Worm (Caenorhabditis elegans) whole organism, L2 larva: ENCODE results near the gene cdh-7.

Experiments
- C34F6.9 ChIP-seq: fragments of 150-350 bp; optimal IDR thresholded peaks from 2 replicates; lab custom pipeline; 2014; ENCODE audit warnings: missing biosample characterization, missing genetic modification characterization
- F13H6.1 ChIP-seq: sonication (generic microtip); optimal IDR thresholded peaks from 2 replicates; lab custom pipeline; 2016; ENCODE audit warnings: missing genetic modification characterization, missing compliant biosample characterization
- alr-1 ChIP-seq: fragments of 150-350 bp; optimal IDR thresholded peaks from 2 replicates; lab custom pipeline; 2014; ENCODE audit warnings: missing biosample characterization, missing genetic modification characterization
- aly-2 ChIP-seq: fragments of 150-350 bp; optimal IDR thresholded peaks from 2 replicates; lab custom pipeline; 2014; ENCODE audit warnings: missing biosample characterization, missing genetic modification characterization
- blmp-1 ChIP-seq: sonication (generic microtip); optimal IDR thresholded peaks from 2 replicates; lab custom pipeline; 2017; ENCODE audit warnings: missing genetic modification characterization, mild to moderate bottlenecking, missing compliant biosample characterization, antibody characterized with exemption, moderate library complexity; ENCODE audit not compliant: insufficient read depth
- ceh-16 ChIP-seq: fragments of 150-350 bp; optimal IDR thresholded peaks from 2 replicates; lab custom pipeline; 2014; ENCODE audit warnings: missing biosample characterization, missing genetic modification characterization
- ceh-82 ChIP-seq: fragments of 150-350 bp; optimal IDR thresholded peaks from 2 replicates; lab custom pipeline; 2014; ENCODE audit warnings: missing biosample characterization, missing genetic modification characterization
- dmd-4 ChIP-seq: sonication (generic microtip); optimal IDR thresholded peaks from 2 replicates; lab custom pipeline; 2017; ENCODE audit warnings: missing biosample characterization, missing genetic modification characterization
- egl-27 ChIP-seq: sonication (generic microtip); optimal IDR thresholded peaks from 3 replicates; lab custom pipeline; 2017; ENCODE audit warnings: missing biosample characterization, missing genetic modification reagents, missing genetic modification characterization
- elt-1 ChIP-seq: fragments of 150-350 bp; optimal IDR thresholded peaks from 2 replicates; lab custom pipeline; 2014; ENCODE audit warnings: missing biosample characterization, missing genetic modification characterization
- elt-3 ChIP-seq: sonication (generic microtip); optimal IDR thresholded peaks from 2 replicates; lab custom pipeline; 2017; ENCODE audit warnings: missing biosample characterization, missing genetic modification characterization
- fos-1 ChIP-seq: fragments of 150-350 bp; optimal IDR thresholded peaks from 2 replicates; lab custom pipeline; 2014; ENCODE audit warnings: missing biosample characterization, missing genetic modification characterization
- gmeb-1 ChIP-seq: fragments of 150-350 bp; optimal IDR thresholded peaks from 2 replicates; lab custom pipeline; 2014; ENCODE audit warnings: missing biosample characterization, missing genetic modification characterization
- lin-11 ChIP-seq: fragments of 150-350 bp; sonication (generic microtip); optimal IDR thresholded peaks from 2 replicates; lab custom pipeline; 2014; ENCODE audit warnings: missing biosample characterization, missing genetic modification characterization, inconsistent platforms, mixed read lengths
- lsy-2 ChIP-seq, 2 experiments: fragments of 150-350 bp in 1 of 2; sonication (generic microtip) in 1 of 2; optimal IDR thresholded peaks; 2 replicates each; lab custom pipeline; 2014 to 2017; ENCODE audit warnings: missing biosample characterization in 2 of 2, missing genetic modification characterization in 2 of 2
- mab-5 ChIP-seq: fragments of 150-350 bp; optimal IDR thresholded peaks from 2 replicates; lab custom pipeline; 2014; ENCODE audit warnings: missing biosample characterization, missing genetic modification characterization
- nhr-10 ChIP-seq: sonication (generic microtip); optimal IDR thresholded peaks from 2 replicates; lab custom pipeline; 2017; ENCODE audit warnings: missing biosample characterization, missing genetic modification characterization
- nhr-12 ChIP-seq: fragments of 150-350 bp; optimal IDR thresholded peaks from 2 replicates; lab custom pipeline; 2014; ENCODE audit warnings: missing biosample characterization, missing genetic modification characterization
- nhr-129 ChIP-seq: fragments of 150-350 bp; optimal IDR thresholded peaks from 2 replicates; lab custom pipeline; 2014; ENCODE audit warnings: missing biosample characterization, missing genetic modification characterization
- nhr-21 ChIP-seq: fragments of 150-350 bp; optimal IDR thresholded peaks from 2 replicates; lab custom pipeline; 2014; ENCODE audit warnings: missing biosample characterization, missing genetic modification characterization
- nhr-25 ChIP-seq: fragments of 150-350 bp; sonication (generic microtip); optimal IDR thresholded peaks from 3 replicates; lab custom pipeline; 2014; ENCODE audit warnings: missing biosample characterization, missing genetic modification characterization
- nhr-6 ChIP-seq: fragments of 150-350 bp; optimal IDR thresholded peaks from 2 replicates; lab custom pipeline; 2014; ENCODE audit warnings: missing biosample characterization, missing genetic modification characterization
- nhr-77 ChIP-seq: fragments of 150-350 bp; optimal IDR thresholded peaks from 2 replicates; lab custom pipeline; 2014; ENCODE audit warnings: missing biosample characterization, missing genetic modification characterization
- peb-1 ChIP-seq: fragments of 150-350 bp; optimal IDR thresholded peaks from 2 replicates; lab custom pipeline; 2014; ENCODE audit warnings: missing biosample characterization, missing genetic modification characterization
- sem-4 ChIP-seq: fragments of 150-350 bp; optimal IDR thresholded peaks from 2 replicates; lab custom pipeline; 2014; ENCODE audit warnings: missing biosample characterization, missing genetic modification reagents, missing genetic modification characterization
- sma-3 ChIP-seq: sonication (generic microtip); optimal IDR thresholded peaks from 2 replicates; lab custom pipeline; 2016; ENCODE audit warnings: missing genetic modification reagents, missing genetic modification characterization, missing compliant biosample characterization
- sma-9 ChIP-seq, 2 experiments: fragments of 150-350 bp in 1 of 2; sonication (generic microtip) in 1 of 2; optimal IDR thresholded peaks; 2 replicates each; lab custom pipeline; 2014 to 2016; ENCODE audit warnings: missing genetic modification characterization in 2 of 2, mild to moderate bottlenecking in 1 of 2, missing biosample characterization in 1 of 2, missing compliant biosample characterization in 1 of 2, missing genetic modification reagents in 1 of 2, moderate library complexity in 1 of 2
- unc-39 ChIP-seq: fragments of 150-350 bp; optimal IDR thresholded peaks from 2 replicates; lab custom pipeline; 2014; ENCODE audit warnings: missing biosample characterization, missing genetic modification characterization
- unc-62 ChIP-seq: fragments of 150-350 bp; optimal IDR thresholded peaks from 2 replicates; lab custom pipeline; 2014; ENCODE audit warnings: missing biosample characterization, missing genetic modification reagents, missing genetic modification characterization
- zag-1 ChIP-seq: fragments of 150-350 bp; optimal IDR thresholded peaks from 2 replicates; lab custom pipeline; 2014; ENCODE audit warnings: missing biosample characterization, missing genetic modification characterization
- ztf-1 ChIP-seq: fragments of 200-800 bp; sonication (Bioruptor generic); conservative IDR thresholded peaks from 2 replicates; pipeline ENCODE4 v1.3.6; 2022; ENCODE audit warnings: missing genetic modification characterization, missing compliant biosample characterization

cdh-7 gene

DNA sequence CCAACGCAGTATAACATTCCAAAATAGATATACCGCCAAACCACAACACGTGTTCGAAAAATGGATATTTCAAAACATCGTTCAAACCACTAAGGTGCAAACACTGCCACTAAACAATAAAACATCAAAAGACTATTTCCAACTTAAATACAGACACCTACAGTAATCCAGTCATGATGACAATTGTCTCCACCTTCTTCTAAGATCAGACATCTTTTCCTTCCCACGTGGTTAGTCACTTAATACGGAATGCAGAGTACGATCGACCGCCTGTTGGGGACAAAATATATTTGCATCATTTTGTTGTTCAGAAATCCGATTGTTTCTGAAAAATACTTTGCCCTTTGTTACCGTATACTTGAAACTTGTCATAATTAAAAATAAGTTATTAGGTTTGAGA, 1.8 kb upstream of the cdh-7 start:
- TF ChIP-seq zag-1 (tag; lab: Kevin White, UChicago): no peak
- TF ChIP-seq sma-9 (GFP tag; optimal IDR thresholded peaks at IDR 0.05; lab: Kevin White, UChicago): peak; percentile 16
- no peak for TF ChIP-seq sma-9 (tag; optimal IDR thresholded peaks at IDR 0.05; lab: Kevin White, UChicago)
- no peak for TF ChIP-seq gmeb-1 (tag; lab: Kevin White, UChicago)
- TF ChIP-seq elt-1 (tag; lab: Kevin White, UChicago): no peak
- no peak for TF ChIP-seq elt-3
- TF ChIP-seq nhr-129: peak; percentile 39
- TF ChIP-seq lsy-2 (tag; optimal IDR thresholded peaks at IDR 0.05; lab: Kevin White, UChicago): peak in 1 of 2 experiments; percentile 81
- no peak for TF ChIP-seq sem-4 (tag; lab: Kevin White, UChicago)
- TF ChIP-seq, all 48 proteins: peak for 3

DNA sequence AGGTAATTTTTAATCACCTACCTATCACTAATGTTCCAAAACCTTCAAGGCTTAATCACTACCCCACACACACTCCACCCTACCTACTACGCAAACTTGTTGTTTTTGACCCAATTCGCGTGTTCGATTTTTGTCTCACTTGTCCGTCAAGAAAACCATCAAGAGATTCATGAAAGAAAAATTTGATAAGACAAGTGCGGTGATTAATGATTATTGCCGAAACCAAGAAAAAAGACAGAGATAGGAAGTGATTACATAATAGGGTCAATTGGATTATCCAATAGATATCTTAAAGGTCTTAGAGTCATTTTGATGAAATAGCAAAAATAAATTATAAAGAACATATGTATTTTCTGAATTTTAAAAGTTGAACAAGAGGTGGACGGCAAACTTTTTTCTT, 1.2 kb downstream of the cdh-7 start:
- peak; percentile 14 for TF ChIP-seq sma-3 (GFP tag; lab: Kevin White, UChicago)
- TF ChIP-seq ztf-1: no peak
- TF ChIP-seq nhr-12 (tag; lab: Kevin White, UChicago): no peak
- no peak for TF ChIP-seq nhr-129
- no peak for TF ChIP-seq mab-5 (tag; lab: Kevin White, UChicago)
- TF ChIP-seq nhr-21 (tag; lab: Kevin White, UChicago): peak; percentile 47
- TF ChIP-seq egl-27 (tag; lab: Kevin White, UChicago): no peak
- no peak for TF ChIP-seq elt-3

DNA sequence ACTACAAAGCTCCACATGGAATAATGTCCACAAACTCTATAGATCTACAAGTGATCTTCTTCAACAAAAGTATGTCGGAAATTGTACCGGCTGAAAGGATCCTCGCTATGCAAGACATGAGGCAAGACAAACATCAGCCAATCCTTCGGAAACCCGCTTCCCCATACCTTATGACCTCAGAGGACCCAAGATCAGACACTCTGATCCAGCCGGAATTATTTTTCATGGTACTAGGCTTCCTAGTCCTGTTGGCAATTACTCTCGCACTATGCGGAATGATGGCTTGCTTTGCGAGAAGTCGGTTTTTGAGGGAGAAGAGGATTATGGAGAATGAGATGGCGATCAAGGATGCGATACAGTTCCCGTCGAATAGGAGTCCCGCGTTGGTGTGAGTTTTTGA, 6.9 kb downstream of the cdh-7 start:
- TF ChIP-seq blmp-1 (tag; lab: Kevin White, UChicago) (no peak), alr-1 (tag; lab: Kevin White, UChicago) (no peak), unc-62 (no peak), peb-1 (tag; lab: Kevin White, UChicago) (no peak), nhr-12 (tag; lab: Kevin White, UChicago) (no peak), nhr-6 (tag; lab: Kevin White, UChicago) (no peak), elt-1 (tag; lab: Kevin White, UChicago) (no peak), sma-9 (GFP tag; optimal IDR thresholded peaks at IDR 0.05; lab: Kevin White, UChicago) (no peak), sma-9 (tag; optimal IDR thresholded peaks at IDR 0.05; lab: Kevin White, UChicago) (no peak), ceh-82 (tag; lab: Kevin White, UChicago) (no peak), nhr-21 (tag; lab: Kevin White, UChicago) (no peak), unc-39 (tag; lab: Kevin White, UChicago) (no peak), ceh-16 (tag; lab: Kevin White, UChicago) (no peak), F13H6.1 (tag; lab: Kevin White, UChicago) (no peak), dmd-4 (tag; lab: Kevin White, UChicago) (no peak), nhr-10 (tag; lab: Kevin White, UChicago) (no peak), nhr-25 (no peak), ztf-1 (no peak), aly-2 (tag; lab: Kevin White, UChicago) (no peak), lin-11 (tag; lab: Kevin White, UChicago) (no peak)

DNA sequence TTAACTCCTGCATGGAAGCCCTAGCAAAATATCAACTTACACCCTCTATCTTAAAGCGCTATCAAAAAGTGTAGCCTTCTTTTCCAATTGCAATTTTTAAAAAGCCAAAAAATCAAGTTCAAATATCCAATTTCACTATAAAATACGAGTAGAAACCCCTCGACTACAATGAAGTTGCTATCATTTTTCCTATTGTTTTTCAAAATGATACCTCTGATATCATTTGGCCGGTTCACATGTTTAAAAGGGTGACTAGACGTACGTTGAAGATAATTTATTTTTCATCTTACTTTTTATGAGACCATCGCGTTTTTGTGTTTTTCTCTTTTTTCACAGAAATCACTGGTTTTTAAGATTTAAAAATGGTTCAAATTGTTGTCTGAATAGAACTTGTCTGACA, 8.5 kb downstream of the cdh-7 start, which contains the start of gene R05H10.1:
R05H10.1 (plus strand) TSS at position 334 of the 400 bp plus-strand sequence.
- TF ChIP-seq nhr-25 (peak; percentile 33), peb-1 (tag; lab: Kevin White, UChicago) (no peak), fos-1 (tag; lab: Kevin White, UChicago) (peak; percentile 28), ceh-16 (tag; lab: Kevin White, UChicago) (no peak)

DNA sequence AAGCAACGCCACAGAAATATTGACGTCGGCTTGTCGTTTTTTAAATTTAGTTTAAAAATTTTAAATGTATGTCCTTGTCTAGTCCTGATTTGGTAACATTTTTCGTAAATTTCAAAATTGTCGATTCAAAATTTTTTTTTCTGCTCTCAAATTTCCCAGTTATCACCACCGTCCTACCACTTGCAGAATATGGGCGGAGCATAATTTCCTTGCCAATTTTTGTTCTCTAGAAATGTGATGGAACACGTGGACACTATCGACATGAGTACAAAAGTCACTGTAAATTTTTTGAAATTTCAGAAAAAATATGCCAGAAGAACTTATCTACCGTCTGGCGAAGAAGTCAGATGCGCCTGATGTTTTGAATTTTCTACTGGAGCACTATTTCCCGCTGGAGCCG, 12.2 kb downstream of the cdh-7 start, which contains the start of gene R05H10.7:
R05H10.7 (plus strand) TSS at position 301 of the 400 bp plus-strand sequence.
- no peak for TF ChIP-seq nhr-77 (tag; lab: Kevin White, UChicago)
- no peak for TF ChIP-seq sem-4 (tag; lab: Kevin White, UChicago)
- no peak for TF ChIP-seq elt-1 (tag; lab: Kevin White, UChicago)

DNA sequence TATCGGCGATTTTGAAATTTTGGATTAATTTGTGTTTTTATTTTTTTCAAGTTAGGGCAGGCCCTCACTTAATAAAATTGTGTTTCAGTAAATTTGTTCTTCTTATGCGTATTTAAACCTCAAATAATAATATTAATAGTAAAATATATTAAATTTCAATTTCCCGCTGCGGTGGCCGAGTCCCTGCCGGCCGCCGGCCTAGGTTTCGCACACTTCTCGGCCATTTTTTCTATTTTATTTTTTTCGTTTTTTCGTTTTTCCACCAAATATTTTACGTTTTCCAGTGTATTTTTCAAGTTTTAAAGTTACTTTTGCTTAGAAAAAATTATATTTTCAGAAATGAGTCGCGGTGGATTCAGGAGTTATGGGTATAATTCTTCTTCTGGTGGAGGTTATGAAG, 13.9 kb downstream of the cdh-7 start, which contains the start of gene rbm-28:
rbm-28 (plus strand) TSS at position 338 of the 400 bp plus-strand sequence.
- peak in 1 of 2 experiments; percentile 55 for TF ChIP-seq lsy-2 (tag; optimal IDR thresholded peaks at IDR 0.05; lab: Kevin White, UChicago)
- peak; percentile 85 for TF ChIP-seq gmeb-1 (tag; lab: Kevin White, UChicago)
- peak; percentile 19 for TF ChIP-seq sma-3 (GFP tag; lab: Kevin White, UChicago)
- no peak for TF ChIP-seq sma-9 (GFP tag; optimal IDR thresholded peaks at IDR 0.05; lab: Kevin White, UChicago)
- TF ChIP-seq sma-9 (tag; optimal IDR thresholded peaks at IDR 0.05; lab: Kevin White, UChicago): no peak
- peak; percentile 31 for TF ChIP-seq C34F6.9 (tag; lab: Kevin White, UChicago)
